Worm (Caenorhabditis elegans) whole organism, L4/young adult: Measurements from ENCODE around the gene mog-2.
A peak's percentile ranks its signal among the peaks of the same experiment; 100 is the strongest.

ENCODE experiments used
- W03F9.2 ChIP-seq: fragments of 150-350 bp; optimal IDR thresholded peaks from 2 replicates; lab custom pipeline; 2014; ENCODE audit warnings: missing biosample characterization, missing genetic modification characterization
- dao-5 ChIP-seq: sonication (generic microtip); optimal IDR thresholded peaks from 2 replicates; lab custom pipeline; 2016; ENCODE audit warnings: missing genotype, missing genetic modification characterization, moderate library complexity, missing compliant biosample characterization
- him-1 ChIP-seq: sonication (generic microtip); optimal IDR thresholded peaks from 2 replicates; lab custom pipeline; 2016; ENCODE audit warnings: missing genotype, missing genetic modification reagents, missing genetic modification characterization, missing compliant biosample characterization

Gene mog-2

DNA sequence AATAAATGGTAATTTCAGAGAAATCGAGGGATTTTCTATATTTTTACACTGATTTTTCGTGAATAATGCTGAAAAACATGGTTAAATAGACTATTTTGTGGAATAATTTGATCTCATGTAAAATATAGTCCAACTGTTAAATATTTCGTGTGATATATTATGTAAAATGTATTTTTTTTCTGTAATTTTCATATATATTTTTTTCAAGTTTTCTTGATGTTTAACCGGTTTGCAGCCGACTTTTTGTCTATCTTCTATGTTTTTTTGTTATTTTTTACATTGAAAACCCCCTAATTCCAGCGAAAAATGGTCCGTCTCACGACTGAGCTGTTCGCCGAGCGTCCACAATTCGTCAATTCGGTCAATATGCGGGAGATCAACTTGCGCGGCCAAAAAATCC is at the start of gene mog-2:
Gene mog-2, plus strand, starts transcription at position 301 of the 400 bp plus-strand sequence.
- no peak for TF ChIP-seq W03F9.2 (tag; lab: Kevin White, UChicago)
- no peak for TF ChIP-seq him-1

DNA sequence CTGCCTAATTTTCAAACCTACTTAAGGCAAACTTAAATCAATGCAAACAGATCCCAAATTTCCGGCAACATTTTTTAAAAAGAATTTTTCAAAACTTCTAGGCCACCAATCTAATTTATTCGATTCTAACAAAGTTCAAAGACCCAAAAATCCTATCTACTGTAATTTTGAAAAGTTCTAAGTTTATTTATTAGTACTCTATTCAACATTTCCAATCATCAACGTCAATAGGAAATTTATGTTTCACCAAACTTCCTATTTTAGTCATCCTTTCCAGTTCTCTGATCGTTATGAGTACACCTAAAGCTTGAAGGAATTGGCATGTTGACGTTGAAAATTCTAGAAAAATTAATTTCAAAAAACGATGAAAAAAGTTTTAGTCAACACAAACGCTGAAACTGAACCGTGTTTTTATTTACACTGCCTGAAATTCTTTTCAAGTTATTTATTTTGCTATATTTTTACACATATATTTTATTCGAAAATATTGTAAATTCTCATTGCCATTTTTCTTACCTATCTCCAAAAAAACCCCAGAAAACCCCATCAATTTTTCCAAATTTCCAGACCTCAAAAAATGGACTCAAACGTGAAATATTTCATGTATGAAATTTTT is 48.4 kb upstream of the mog-2 start, which contains the start of gene npr-42:
Gene npr-42, plus strand, starts transcription at position 566 of the 616 bp plus-strand sequence.
- TF ChIP-seq dao-5 (no peak), W03F9.2 (tag; lab: Kevin White, UChicago) (no peak), him-1 (no peak)

DNA sequence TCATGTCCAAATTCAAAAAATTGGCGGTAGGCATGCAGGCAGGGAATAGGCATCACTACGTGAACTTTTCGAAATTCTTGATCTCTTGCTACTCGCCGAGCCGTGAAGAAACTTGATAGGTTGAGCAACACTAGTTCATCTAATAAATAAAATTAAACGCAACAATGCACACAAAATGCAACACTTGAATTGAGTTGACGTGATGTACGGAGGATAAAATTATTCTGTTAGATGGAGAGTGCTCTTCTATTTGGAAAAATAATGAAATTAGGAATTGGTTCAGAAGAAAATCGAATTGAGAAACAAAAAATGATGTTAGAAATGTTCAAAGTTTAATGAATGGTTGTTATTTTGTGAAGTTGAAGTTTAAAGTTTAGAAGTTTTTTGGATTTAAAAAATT is 47.2 kb upstream of the mog-2 start:
- TF ChIP-seq him-1: no peak
- no peak for TF ChIP-seq W03F9.2 (tag; lab: Kevin White, UChicago)
- no peak for TF ChIP-seq dao-5

DNA sequence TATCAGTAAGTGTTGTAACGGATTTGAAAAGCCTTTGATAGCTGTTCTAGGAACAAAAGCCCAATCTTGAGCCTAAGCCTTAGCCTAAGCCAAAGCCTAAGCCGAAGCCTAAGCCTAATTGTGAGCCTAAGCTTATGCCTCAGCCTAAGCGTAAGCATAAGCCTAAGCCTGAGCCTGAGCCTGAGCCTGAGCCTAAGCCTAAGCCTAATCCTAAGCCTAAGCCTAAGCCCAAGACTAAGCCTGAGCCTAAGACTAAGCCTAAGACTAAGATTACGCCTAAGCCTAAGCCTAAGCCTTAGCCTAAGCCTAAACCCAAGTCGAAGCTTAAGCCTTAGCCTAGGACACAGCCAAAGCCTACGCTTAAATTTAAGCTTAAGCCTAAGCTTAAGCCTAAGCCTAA is 46.5 kb upstream of the mog-2 start:
- TF ChIP-seq dao-5 (no peak), him-1 (no peak), W03F9.2 (tag; lab: Kevin White, UChicago) (no peak)

DNA sequence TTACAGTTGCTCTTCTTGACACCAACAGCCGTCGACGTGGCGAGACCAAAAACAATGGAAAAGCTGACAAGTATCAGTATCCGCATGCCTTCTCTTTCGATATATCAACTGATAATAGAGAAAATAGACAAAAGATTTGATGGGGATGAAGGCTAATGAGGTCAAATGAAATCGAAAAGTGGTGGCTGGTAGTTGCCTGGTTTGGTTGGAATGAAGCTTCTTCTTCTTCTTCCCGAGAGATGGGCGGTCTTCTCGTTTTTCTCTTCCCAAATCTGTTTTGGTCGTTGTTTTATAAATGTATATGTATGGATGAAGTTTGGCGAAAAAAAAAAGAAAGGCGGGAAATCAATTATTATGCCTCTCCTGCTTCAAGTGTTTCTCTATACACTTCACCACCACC is 42.4 kb upstream of the mog-2 start, which contains the start of gene C01F1.5:
Gene C01F1.5, minus strand, starts transcription at position 103 of the 400 bp plus-strand sequence.
- TF ChIP-seq W03F9.2 (tag; lab: Kevin White, UChicago) (no peak), him-1 (no peak), dao-5 (no peak)

DNA sequence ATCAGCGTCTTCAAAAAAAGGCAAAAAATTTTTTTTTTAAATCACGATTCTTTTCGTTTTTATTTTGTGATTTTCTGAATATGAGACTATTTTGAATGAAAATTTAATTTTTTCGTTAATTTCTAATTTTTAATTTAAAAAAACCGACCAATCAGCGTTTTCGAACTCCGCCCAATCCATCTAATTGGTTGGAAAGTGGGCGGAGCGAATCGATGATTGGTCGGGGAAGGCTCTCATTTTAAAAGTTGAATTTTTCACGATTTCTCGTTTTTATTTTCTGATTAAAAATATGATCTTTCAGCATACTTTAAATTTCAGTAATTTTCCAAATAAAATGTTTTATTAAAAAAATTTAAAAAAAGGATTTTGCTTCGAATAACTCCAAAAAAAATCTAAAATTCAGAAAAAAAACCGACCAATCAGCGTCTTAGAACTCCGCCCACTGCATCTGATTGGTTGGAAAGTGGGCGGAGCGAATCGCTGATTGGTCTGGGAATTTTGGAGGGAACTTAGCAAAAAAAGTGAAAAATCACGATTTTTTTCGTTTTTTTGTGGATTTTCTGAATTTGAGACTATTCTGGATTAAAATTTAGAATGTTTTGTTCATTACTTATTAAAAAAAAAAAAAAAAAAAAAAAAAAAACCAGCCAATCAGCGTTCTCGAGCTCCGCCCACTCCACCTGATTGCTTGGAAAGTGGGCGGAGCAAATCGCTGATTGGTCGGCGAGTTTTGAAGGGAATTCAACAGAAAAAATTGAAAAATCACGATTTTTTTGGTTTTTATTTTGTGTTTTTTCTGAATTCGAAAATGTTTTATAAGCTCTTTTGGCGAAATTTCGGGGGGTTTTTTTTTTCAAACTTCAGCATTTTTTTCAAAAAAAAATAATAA is 39.6 kb upstream of the mog-2 start:
- TF ChIP-seq dao-5 (no peak), W03F9.2 (tag; lab: Kevin White, UChicago) (no peak)

DNA sequence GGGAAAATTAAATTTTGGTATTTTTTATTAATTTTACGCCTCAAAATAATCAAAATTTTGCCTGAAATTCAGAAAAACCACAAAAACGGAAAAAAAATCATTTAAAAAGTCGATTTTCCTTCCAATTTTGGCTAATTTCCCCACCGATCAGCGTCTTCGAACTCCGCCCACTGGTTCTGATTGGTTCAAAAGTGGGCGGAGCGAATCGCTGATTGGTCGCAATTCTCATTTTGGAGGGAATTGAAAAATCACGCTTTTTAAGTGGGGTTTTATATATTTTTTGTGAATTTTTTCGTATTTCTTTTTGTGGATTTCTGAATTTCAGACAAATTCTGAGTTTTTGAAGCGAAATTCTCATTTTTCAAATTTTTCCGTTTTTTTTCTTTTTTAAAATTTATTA is 37.2 kb upstream of the mog-2 start:
- TF ChIP-seq W03F9.2 (tag; lab: Kevin White, UChicago): no peak

DNA sequence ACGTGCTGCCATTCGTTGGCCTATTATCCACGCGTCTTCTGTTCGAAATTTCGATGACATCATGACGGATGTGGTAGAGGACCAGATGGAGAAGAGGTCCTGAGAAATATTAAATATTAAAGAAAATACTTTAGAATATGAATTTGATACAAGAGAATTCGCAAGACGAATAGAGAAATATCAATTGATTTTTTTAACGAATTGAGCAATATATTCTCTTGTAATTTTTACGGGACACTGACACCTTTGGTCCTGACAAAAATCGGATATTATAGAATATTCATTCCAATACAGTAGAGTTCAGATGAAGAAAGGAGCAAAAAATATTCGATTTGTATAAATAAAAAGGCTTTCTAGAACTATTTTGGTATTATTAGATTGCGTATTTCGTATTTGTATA is 36.0 kb upstream of the mog-2 start, which contains the start of gene C01F1.6:
Gene C01F1.6, minus strand, starts transcription at position 101 of the 400 bp plus-strand sequence.
- no peak for TF ChIP-seq him-1
- TF ChIP-seq W03F9.2 (tag; lab: Kevin White, UChicago): no peak
- TF ChIP-seq dao-5: no peak

DNA sequence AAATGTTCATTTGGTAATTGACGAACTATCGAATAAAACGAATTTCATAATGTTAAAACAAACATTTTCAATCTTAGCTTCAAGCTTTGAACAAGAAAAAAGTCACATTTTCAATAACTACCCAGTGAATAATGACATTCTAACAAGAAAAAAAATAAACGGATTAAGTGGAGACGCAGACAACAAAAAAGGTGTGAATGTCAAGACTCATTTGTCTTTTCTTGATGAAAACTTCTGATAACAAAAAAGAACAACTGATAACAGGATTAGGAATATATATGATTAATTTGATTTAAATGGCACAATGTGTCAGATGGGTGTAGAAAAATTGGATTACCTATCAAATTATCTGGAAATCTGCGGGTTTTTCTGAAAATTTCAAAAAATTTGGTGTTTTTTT is 35.6 kb upstream of the mog-2 start:
- no peak for TF ChIP-seq him-1
- TF ChIP-seq dao-5: no peak
- no peak for TF ChIP-seq W03F9.2 (tag; lab: Kevin White, UChicago)

DNA sequence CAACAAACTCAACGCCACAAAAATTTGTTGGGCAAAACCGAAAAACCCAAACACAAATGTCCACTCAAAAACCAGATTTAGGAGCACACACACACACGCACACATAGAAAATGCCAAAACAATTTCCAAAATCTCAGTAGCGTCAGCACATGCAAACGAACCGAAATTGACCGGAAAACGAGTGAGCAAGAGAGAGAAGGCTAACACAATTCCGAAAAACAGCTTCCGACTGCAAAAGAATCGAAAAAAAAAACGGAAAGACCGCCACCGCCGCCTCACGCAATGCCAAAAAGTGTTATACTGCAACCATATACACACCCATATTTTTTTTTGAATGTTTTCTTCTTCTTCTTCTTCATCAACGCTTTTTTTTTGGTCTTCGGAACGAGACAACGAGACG is 32.4 kb upstream of the mog-2 start:
- no peak for TF ChIP-seq W03F9.2 (tag; lab: Kevin White, UChicago)
- TF ChIP-seq him-1: no peak
- TF ChIP-seq dao-5: no peak

DNA sequence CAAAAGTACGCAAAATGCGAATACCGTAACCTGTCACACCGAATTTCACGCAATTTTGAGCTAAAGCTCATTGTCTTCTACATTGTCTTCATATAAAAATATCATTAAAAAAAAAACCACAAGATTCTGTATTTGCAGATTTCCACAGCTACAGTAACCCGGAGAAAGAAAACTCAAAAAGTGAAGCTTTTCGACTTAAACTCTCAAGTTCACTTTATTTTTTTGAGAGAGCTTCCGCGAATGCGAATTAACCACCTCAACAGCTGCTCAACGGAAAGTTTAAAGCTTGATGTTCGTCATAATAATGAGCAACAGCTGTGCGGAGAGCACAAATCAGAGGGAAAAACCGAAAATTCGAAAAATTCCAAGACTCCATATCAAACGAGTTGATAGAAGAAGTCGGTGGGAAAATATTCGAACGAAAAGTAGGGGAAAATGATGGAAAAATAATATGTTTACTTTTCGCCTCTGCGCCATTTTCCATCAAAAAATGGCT is 31.1 kb upstream of the mog-2 start:
- no peak for TF ChIP-seq him-1
- TF ChIP-seq dao-5: no peak

DNA sequence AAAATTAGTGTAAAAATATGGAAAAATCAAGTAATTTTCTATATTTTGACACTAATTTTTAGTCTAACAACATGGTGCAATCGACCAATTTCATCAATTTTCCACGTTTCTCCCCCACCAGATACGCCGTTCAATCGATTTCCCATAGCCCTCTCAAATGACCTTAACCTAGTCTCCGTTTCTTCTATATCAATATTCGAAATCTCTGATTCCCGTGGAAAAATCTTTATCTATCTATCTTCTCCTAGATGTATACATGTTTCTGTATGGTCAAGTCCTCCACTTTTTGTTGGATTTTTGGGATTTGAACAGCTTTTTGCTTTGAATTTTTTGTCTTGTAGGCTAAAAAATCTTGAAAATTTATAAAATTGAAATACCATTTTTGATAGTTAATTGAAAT is 30.0 kb upstream of the mog-2 start:
- no peak for TF ChIP-seq him-1
- no peak for TF ChIP-seq W03F9.2 (tag; lab: Kevin White, UChicago)
- TF ChIP-seq dao-5: no peak

DNA sequence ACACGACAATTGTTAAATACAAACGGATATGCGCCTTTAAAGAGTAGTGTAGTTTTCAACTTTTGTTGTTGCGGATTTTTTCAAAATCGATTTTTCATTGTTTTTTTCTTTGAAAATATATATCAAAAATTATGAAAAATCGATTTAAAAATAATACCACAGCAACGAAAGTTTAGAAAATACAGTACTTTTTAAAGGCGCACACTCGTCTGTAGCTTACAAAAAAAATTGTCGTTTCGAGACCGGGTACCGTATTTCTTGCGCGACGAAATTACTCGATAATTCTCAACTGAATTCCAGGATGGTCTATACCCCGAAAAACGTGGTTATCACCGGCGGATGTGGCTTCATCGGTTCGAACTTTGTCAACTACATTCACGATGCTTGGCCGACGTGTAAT is 29.4 kb upstream of the mog-2 start, which contains the start of gene rml-4:
Gene rml-4, plus strand, starts transcription at position 301 of the 400 bp plus-strand sequence.
- TF ChIP-seq W03F9.2 (tag; lab: Kevin White, UChicago) (no peak), dao-5 (no peak), him-1 (no peak)

DNA sequence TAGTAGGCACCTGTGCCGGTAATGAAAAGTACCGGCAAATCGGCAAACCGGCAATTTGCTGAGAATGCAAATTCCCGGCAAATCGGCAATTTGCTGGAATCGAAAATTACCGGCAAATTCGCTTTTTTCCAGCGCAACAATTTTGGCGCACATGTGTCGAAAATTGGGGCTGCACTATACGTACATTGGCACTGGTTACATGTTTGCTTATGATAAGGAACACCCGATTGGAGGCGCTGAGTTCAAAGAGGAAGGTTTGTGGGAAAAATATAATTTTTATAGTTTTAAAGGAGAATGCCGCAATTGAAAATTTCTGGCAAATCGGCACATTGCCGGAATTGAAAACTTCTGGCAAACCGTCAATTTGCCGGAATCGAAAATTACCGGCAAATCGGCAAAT is 26.9 kb upstream of the mog-2 start:
- no peak for TF ChIP-seq dao-5
- no peak for TF ChIP-seq W03F9.2 (tag; lab: Kevin White, UChicago)
- TF ChIP-seq him-1: no peak

DNA sequence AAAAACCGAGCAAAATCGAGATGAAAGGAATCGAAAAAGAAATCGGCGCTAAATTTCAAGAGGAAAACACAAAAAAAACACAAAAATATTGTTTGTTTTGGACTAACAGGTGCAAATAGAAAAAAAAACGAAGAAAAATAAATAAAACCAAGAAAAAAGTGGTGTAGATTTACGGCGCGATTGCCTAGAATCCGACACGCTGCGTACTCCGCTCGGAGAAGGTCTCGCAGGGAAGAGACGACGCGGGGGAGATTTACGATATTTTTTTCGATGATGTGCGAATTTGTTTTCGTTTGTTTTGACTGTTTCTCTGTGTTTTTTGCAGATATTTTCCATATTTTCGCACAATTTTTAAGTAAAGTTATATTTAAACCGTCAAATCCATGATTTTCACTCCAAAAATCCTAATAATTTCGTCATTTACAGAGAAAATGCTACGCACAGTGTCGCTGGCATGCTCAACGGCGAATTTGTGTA is 24.9 kb upstream of the mog-2 start, which contains the start of gene sco-1:
Gene sco-1, plus strand, starts transcription at position 427 of the 477 bp plus-strand sequence.
- TF ChIP-seq dao-5 (no peak), him-1 (peak; percentile 92), W03F9.2 (tag; lab: Kevin White, UChicago) (peak; percentile 95)
